Fruit fly (Drosophila melanogaster) whole organism, embryonic: ENCODE results near the gene Klp67A.

Experiments
- Atf3 ChIP-seq: fragments of 200-800 bp; sonication (Bioruptor generic); optimal IDR thresholded peaks from 3 replicates; lab custom pipeline; 2016; ENCODE audit warnings: missing biosample characterization, missing genetic modification characterization
- Atf6 ChIP-seq: fragments of 200-800 bp; sonication (Bioruptor generic); IDR thresholded peaks from 2 replicates; pipeline ENCODE4 v1.3.6; 2022; ENCODE audit warnings: missing biosample characterization, missing genetic modification characterization
- B-H2 ChIP-seq: fragments of 200-800 bp; sonication (Bioruptor generic); optimal IDR thresholded peaks from 2 replicates; lab custom pipeline; 2018; ENCODE audit warnings: missing biosample characterization, mild to moderate bottlenecking, missing genetic modification characterization
- CG10147 ChIP-seq: fragments of 200-800 bp; sonication (Bioruptor generic); optimal IDR thresholded peaks from 2 replicates; lab custom pipeline; 2019; ENCODE audit warnings: missing biosample characterization, mild to moderate bottlenecking, missing genetic modification characterization, moderate library complexity
- CG10274 ChIP-seq: fragments of 200-800 bp; sonication (Bioruptor generic); optimal IDR thresholded peaks from 3 replicates; lab custom pipeline; 2017; ENCODE audit warnings: missing biosample characterization, mild to moderate bottlenecking, missing genetic modification characterization
- CG10321 ChIP-seq: fragments of 200-800 bp; sonication (Bioruptor generic); IDR thresholded peaks from 2 replicates; pipeline ENCODE4 v1.3.6; 2022; ENCODE audit warnings: missing biosample characterization, missing genetic modification characterization
- CG11093 ChIP-seq: fragments of 200-800 bp; sonication (Bioruptor generic); IDR thresholded peaks from 3 replicates; pipeline ENCODE4 v1.3.6; 2022; ENCODE audit warnings: missing biosample characterization, missing genetic modification characterization
- CG11398 ChIP-seq: fragments of 200-800 bp; sonication (Bioruptor generic); optimal IDR thresholded peaks from 2 replicates; lab custom pipeline; 2016; ENCODE audit warnings: missing biosample characterization, missing genetic modification characterization
- CG12071 ChIP-seq: fragments of 200-800 bp; sonication (Bioruptor generic); optimal IDR thresholded peaks from 3 replicates; lab custom pipeline; 2018; ENCODE audit warnings: missing biosample characterization, mild to moderate bottlenecking, missing genetic modification characterization
- CG12744 ChIP-seq: fragments of 200-800 bp; sonication (Bioruptor generic); optimal IDR thresholded peaks from 2 replicates; lab custom pipeline; 2016; ENCODE audit warnings: missing biosample characterization, missing genetic modification characterization
- CG14667 ChIP-seq: fragments of 200-800 bp; sonication (Bioruptor generic); IDR thresholded peaks from 2 replicates; pipeline ENCODE4 v1.3.6; 2022; ENCODE audit warnings: missing biosample characterization, missing genetic modification characterization
- CG15601 ChIP-seq: fragments of 200-800 bp; sonication (Bioruptor generic); optimal IDR thresholded peaks from 3 replicates; lab custom pipeline; 2019; ENCODE audit warnings: missing biosample characterization, mild to moderate bottlenecking, missing genetic modification characterization, moderate library complexity
- CG18619 ChIP-seq: fragments of 200-800 bp; sonication (Bioruptor generic); optimal IDR thresholded peaks from 3 replicates; lab custom pipeline; 2017; ENCODE audit warnings: missing biosample characterization, mild to moderate bottlenecking, missing genetic modification characterization
- CG2889 ChIP-seq: fragments of 200-800 bp; sonication (Bioruptor generic); IDR thresholded peaks from 3 replicates; pipeline ENCODE4 v1.3.6; 2022; ENCODE audit warnings: missing biosample characterization, missing genetic modification characterization
- CG32532 ChIP-seq: fragments of 200-800 bp; sonication (Bioruptor generic); IDR thresholded peaks from 2 replicates; pipeline ENCODE4 v1.3.6; 2022; ENCODE audit warnings: missing biosample characterization, missing genetic modification characterization
- CG3407 ChIP-seq: fragments of 200-800 bp; sonication (Bioruptor generic); optimal IDR thresholded peaks from 2 replicates; lab custom pipeline; 2018; ENCODE audit warnings: missing biosample characterization, mild to moderate bottlenecking, missing genetic modification characterization
- CG34224 ChIP-seq: fragments of 200-800 bp; sonication (Bioruptor generic); IDR thresholded peaks from 3 replicates; pipeline ENCODE4 v1.3.6; 2022; ENCODE audit warnings: missing biosample characterization, missing genetic modification characterization; ENCODE audit not compliant: partially characterized antibody
- CG3838 ChIP-seq: fragments of 200-800 bp; sonication (Bioruptor generic); optimal IDR thresholded peaks from 3 replicates; lab custom pipeline; 2016; ENCODE audit warnings: missing biosample characterization, missing genetic modification characterization
- CG4360 ChIP-seq: fragments of 200-800 bp; sonication (Bioruptor generic); IDR thresholded peaks from 2 replicates; pipeline ENCODE4 v1.3.6; 2022; ENCODE audit warnings: missing biosample characterization, missing genetic modification characterization
- CG6813 ChIP-seq: fragments of 200-800 bp; sonication (Bioruptor generic); optimal IDR thresholded peaks from 2 replicates; lab custom pipeline; 2017; ENCODE audit warnings: missing biosample characterization, missing genetic modification characterization, mild to moderate bottlenecking, moderate library complexity, missing genetic modification reagents
- CG7928 ChIP-seq: fragments of 200-800 bp; sonication (Bioruptor generic); optimal IDR thresholded peaks from 2 replicates; lab custom pipeline; 2017; ENCODE audit warnings: missing biosample characterization, mild to moderate bottlenecking, missing genetic modification characterization
- CG8924 ChIP-seq: fragments of 200-800 bp; optimal IDR thresholded peaks from 3 replicates; lab custom pipeline; 2019; ENCODE audit warnings: missing biosample characterization, mild to moderate bottlenecking, missing genetic modification characterization, moderate library complexity
- CG9437 ChIP-seq: fragments of 200-800 bp; sonication (Bioruptor generic); optimal IDR thresholded peaks from 2 replicates; lab custom pipeline; 2018; ENCODE audit warnings: missing biosample characterization, mild to moderate bottlenecking, missing genetic modification characterization
- GATAe ChIP-seq: fragments of 200-800 bp; sonication (Bioruptor generic); conservative IDR thresholded peaks from 2 replicates; pipeline ENCODE4 v1.3.6; 2022; ENCODE audit warnings: missing biosample characterization, missing genetic modification characterization
- Gug ChIP-seq: fragments of 200-800 bp; sonication (Bioruptor generic); IDR thresholded peaks from 4 replicates; pipeline ENCODE4 v1.3.6; 2022; ENCODE audit warnings: missing biosample characterization, missing genetic modification characterization
- HmgZ ChIP-seq: fragments of 200-800 bp; sonication (Bioruptor generic); optimal IDR thresholded peaks from 2 replicates; lab custom pipeline; 2018; ENCODE audit warnings: missing biosample characterization, mild to moderate bottlenecking, missing genetic modification characterization
- Hmr ChIP-seq: fragments of 200-800 bp; sonication (Bioruptor generic); optimal IDR thresholded peaks from 3 replicates; lab custom pipeline; 2017; ENCODE audit warnings: mild to moderate bottlenecking, missing biosample characterization, missing genetic modification reagents, missing genetic modification characterization
- Hmx ChIP-seq: fragments of 200-800 bp; sonication (Bioruptor generic); optimal IDR thresholded peaks from 2 replicates; lab custom pipeline; 2016; ENCODE audit warnings: missing biosample characterization, missing genetic modification characterization
- Hsf ChIP-seq: fragments of 200-800 bp; sonication (Bioruptor generic); optimal IDR thresholded peaks from 3 replicates; lab custom pipeline; 2016; ENCODE audit warnings: missing biosample characterization, missing genetic modification characterization
- Mad ChIP-seq: fragments of 200-800 bp; sonication (Bioruptor generic); optimal IDR thresholded peaks from 2 replicates; lab custom pipeline; 2016; ENCODE audit warnings: missing biosample characterization, missing genetic modification characterization
- NK7.1 ChIP-seq: fragments of 200-800 bp; sonication (Bioruptor generic); optimal IDR thresholded peaks from 3 replicates; lab custom pipeline; 2016; ENCODE audit warnings: missing biosample characterization, missing genetic modification characterization
- Nf-YB ChIP-seq: fragments of 200-800 bp; sonication (Bioruptor generic); optimal IDR thresholded peaks from 3 replicates; lab custom pipeline; 2019; ENCODE audit warnings: missing biosample characterization, mild to moderate bottlenecking, missing genetic modification characterization, moderate library complexity
- Opbp ChIP-seq: fragments of 200-800 bp; sonication (Bioruptor generic); IDR thresholded peaks from 3 replicates; pipeline ENCODE4 v1.3.6; 2022; ENCODE audit warnings: missing biosample characterization, missing genetic modification characterization; ENCODE audit not compliant: partially characterized antibody
- Poxn ChIP-seq: fragments of 200-800 bp; sonication (Bioruptor generic); IDR thresholded peaks from 2 replicates; pipeline ENCODE4 v1.3.6; 2022; ENCODE audit warnings: missing biosample characterization, missing genetic modification characterization
- Trl ChIP-seq, 3 experiments: fragments of >200 bp in 2 of 3; fragments of 200-800 bp in 1 of 3; sonication (Bioruptor generic) in 1 of 3; optimal IDR thresholded peaks; 2 replicates in 1 of 3; 3 replicates in 2 of 3; lab custom pipeline; 2016 to 2017; ENCODE audit warnings: missing biosample characterization in 1 of 3, missing genetic modification characterization in 1 of 3
- chinmo ChIP-seq: fragments of 200-800 bp; sonication (Bioruptor generic); IDR thresholded peaks from 4 replicates; pipeline ENCODE4 v1.3.6; 2022; ENCODE audit warnings: missing biosample characterization, missing genetic modification characterization; ENCODE audit not compliant: partially characterized antibody
- crp ChIP-seq, 2 experiments: fragments of 200-800 bp; sonication (Bioruptor generic); optimal IDR thresholded peaks; 2 replicates in 1 of 2; 3 replicates in 1 of 2; lab custom pipeline; 2017; ENCODE audit warnings: missing biosample characterization in 2 of 2, missing genetic modification characterization in 2 of 2, mild to moderate bottlenecking in 1 of 2, moderate library complexity in 1 of 2
- eve ChIP-seq, 2 experiments: fragments of >200 bp; optimal IDR thresholded peaks; 2 replicates each; lab custom pipeline; 2017; ENCODE audit warnings: missing biosample characterization in 2 of 2, missing genetic modification characterization in 2 of 2
- ind ChIP-seq: fragments of 200-800 bp; sonication (Bioruptor generic); optimal IDR thresholded peaks from 3 replicates; lab custom pipeline; 2016; ENCODE audit warnings: missing biosample characterization, missing genetic modification characterization
- klu ChIP-seq: fragments of 200-800 bp; sonication (Bioruptor generic); IDR thresholded peaks from 2 replicates; pipeline ENCODE4 v1.3.6; 2022; ENCODE audit warnings: missing biosample characterization, missing genetic modification characterization
- mld ChIP-seq: fragments of 200-800 bp; sonication (Bioruptor generic); IDR thresholded peaks from 3 replicates; pipeline ENCODE4 v1.3.6; 2022; ENCODE audit warnings: missing biosample characterization, missing genetic modification characterization; ENCODE audit not compliant: partially characterized antibody
- p53 ChIP-seq: fragments of 200-800 bp; sonication (Bioruptor generic); optimal IDR thresholded peaks from 2 replicates; lab custom pipeline; 2016; ENCODE audit warnings: missing biosample characterization, missing genetic modification characterization
- pb ChIP-seq: fragments of 200-800 bp; sonication (Bioruptor generic); optimal IDR thresholded peaks from 3 replicates; lab custom pipeline; 2016; ENCODE audit warnings: missing biosample characterization, missing genetic modification characterization
- pita ChIP-seq: fragments of 200-800 bp; sonication (Bioruptor generic); optimal IDR thresholded peaks from 2 replicates; lab custom pipeline; 2017; ENCODE audit warnings: missing biosample characterization, mild to moderate bottlenecking, missing genetic modification characterization
- psq ChIP-seq: fragments of 200-800 bp; sonication (Bioruptor generic); optimal IDR thresholded peaks from 2 replicates; lab custom pipeline; 2017; ENCODE audit warnings: missing biosample characterization, missing genetic modification characterization
- ro ChIP-seq: fragments of 200-800 bp; sonication (Bioruptor generic); IDR thresholded peaks from 2 replicates; pipeline ENCODE4 v1.3.6; 2022; ENCODE audit warnings: missing biosample characterization, missing genetic modification characterization
- shn ChIP-seq: fragments of 200-800 bp; sonication (Bioruptor generic); optimal IDR thresholded peaks from 3 replicates; lab custom pipeline; 2016; ENCODE audit warnings: missing biosample characterization, missing genetic modification characterization
- sna ChIP-seq: fragments of 200-800 bp; sonication (Bioruptor generic); IDR thresholded peaks from 2 replicates; pipeline ENCODE4 v1.3.6; 2022; ENCODE audit warnings: missing biosample characterization, missing genetic modification characterization; ENCODE audit not compliant: partially characterized antibody
- unpg ChIP-seq: fragments of 200-800 bp; sonication (Bioruptor generic); optimal IDR thresholded peaks from 3 replicates; lab custom pipeline; 2018; ENCODE audit warnings: missing biosample characterization, mild to moderate bottlenecking, missing genetic modification characterization, moderate library complexity

Klp67A gene

DNA sequence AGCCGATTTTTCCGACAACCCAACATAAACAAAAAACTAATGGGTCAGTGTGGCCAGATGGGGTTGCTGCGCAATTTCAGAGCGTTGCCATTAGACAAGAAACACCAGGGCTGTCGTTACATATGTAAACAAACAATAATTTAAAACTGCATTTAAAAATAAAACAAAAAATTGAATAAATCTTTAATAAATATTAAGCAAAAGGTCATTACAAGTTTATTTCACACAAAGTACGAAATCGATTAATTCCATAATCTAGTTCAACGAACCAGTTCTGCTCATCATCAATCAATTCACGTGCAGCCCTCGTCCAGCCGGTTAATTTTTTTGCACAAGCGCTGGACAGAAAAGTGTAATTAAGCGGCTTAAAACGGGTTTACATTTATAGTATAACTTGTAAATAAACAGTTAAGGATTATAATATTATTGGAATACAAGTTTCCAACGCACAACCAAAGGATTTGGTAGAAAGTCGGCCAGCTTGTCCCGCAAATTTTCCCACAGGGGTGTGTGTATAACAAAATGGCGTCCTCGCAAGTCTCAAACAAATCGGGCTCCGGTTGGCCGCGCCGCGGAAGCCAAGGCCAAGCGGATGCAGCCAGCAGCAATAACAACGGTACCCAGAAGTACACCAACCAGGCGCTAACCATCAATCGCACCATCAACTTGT lies 44.0 kb upstream of the Klp67A start, which contains the start of the genes CG4022 and Cpsf5 (continued):
- peak; percentile 91 for TF ChIP-seq HmgZ (tag; lab: Kevin White, UChicago)
- TF ChIP-seq CG3838 (GFP tag; lab: Kevin White, UChicago), result peak; percentile 74
- TF ChIP-seq CG12744, result peak; percentile 62
- peak; percentile 91 for TF ChIP-seq CG32532 (GFP tag; lab: Robert Waterston, UW)
- TF ChIP-seq Hmr, result peak; percentile 85
- TF ChIP-seq Hmx (GFP tag; lab: Kevin White, UChicago), result peak; percentile 44
- TF ChIP-seq ro (GFP tag; lab: Robert Waterston, UW), result no peak
- TF ChIP-seq crp (GFP tag; optimal IDR thresholded peaks at IDR 0.05; lab: Kevin White, UChicago), result peak in 1 of 2 experiments; percentile 53
- no peak for TF ChIP-seq NK7.1 (GFP tag; lab: Kevin White, UChicago)
- peak; percentile 71 for TF ChIP-seq CG10147
- TF ChIP-seq Trl (optimal IDR thresholded peaks at IDR 0.05; lab: Kevin White, UChicago), result no peak
- TF ChIP-seq Trl (GFP tag; optimal IDR thresholded peaks at IDR 0.05; lab: Kevin White, UChicago), result peak; percentile 57
- TF ChIP-seq CG3407, result peak; percentile 68
- peak; percentile 70 for TF ChIP-seq Nf-YB (GFP tag; lab: Kevin White, UChicago)
- TF ChIP-seq p53 (GFP tag; lab: Kevin White, UChicago), result no peak
- TF ChIP-seq pita (GFP tag; lab: Kevin White, UChicago), result no peak
- TF ChIP-seq Gug (GFP tag; lab: Robert Waterston, UW), result peak; percentile 58; the same call in 3 of the 4 replicates
- TF ChIP-seq CG10274 (GFP tag; lab: Kevin White, UChicago), result no peak
- peak; percentile 40; the same call in 1 of the 2 replicates for TF ChIP-seq CG10321
- peak; percentile 75 for TF ChIP-seq ind (GFP tag; lab: Kevin White, UChicago)
- no peak for TF ChIP-seq sna (GFP tag; lab: Robert Waterston, UW)
- peak; percentile 36 for TF ChIP-seq Atf3
- no peak for TF ChIP-seq CG34224 (GFP tag; lab: Robert Waterston, UW)
- TF ChIP-seq unpg (GFP tag; lab: Kevin White, UChicago), result peak; percentile 87
- TF ChIP-seq Hsf (GFP tag; lab: Kevin White, UChicago), result peak; percentile 85
- TF ChIP-seq CG18619 (GFP tag; lab: Kevin White, UChicago), result peak; percentile 80
- TF ChIP-seq B-H2 (GFP tag; lab: Kevin White, UChicago), result peak; percentile 89
- TF ChIP-seq psq (GFP tag; lab: Kevin White, UChicago), result no peak
- no peak for TF ChIP-seq CG11398
- peak; percentile 86 for TF ChIP-seq CG15601 (tag; lab: Kevin White, UChicago)
- TF ChIP-seq mld (GFP tag; lab: Robert Waterston, UW), result no peak
- peak; percentile 77 for TF ChIP-seq klu (GFP tag; lab: Robert Waterston, UW)
- TF ChIP-seq CG2889 (GFP tag; lab: Robert Waterston, UW), result peak; percentile 77
- peak; percentile 56; the same call in 1 of the 2 replicates for TF ChIP-seq Poxn (GFP tag; lab: Robert Waterston, UW)
- peak; percentile 60 for TF ChIP-seq CG9437
- no peak for TF ChIP-seq CG4360
- TF ChIP-seq Atf6 (GFP tag; lab: Robert Waterston, UW), result peak; percentile 85
- peak; percentile 31 for TF ChIP-seq pb
- TF ChIP-seq Mad (GFP tag; lab: Kevin White, UChicago), result peak; percentile 85
- TF ChIP-seq Opbp (GFP tag; lab: Robert Waterston, UW), result no peak
- peak; percentile 76; the same call in 2 of the 3 replicates for TF ChIP-seq CG11093 (GFP tag; lab: Robert Waterston, UW)
- TF ChIP-seq eve (GFP tag; optimal IDR thresholded peaks at IDR 0.05; lab: Kevin White, UChicago), result no peak
- TF ChIP-seq shn, result peak; percentile 44
- peak; percentile 90 for TF ChIP-seq CG8924 (tag; lab: Kevin White, UChicago)
- peak; percentile 98 for TF ChIP-seq CG7928 (GFP tag; lab: Kevin White, UChicago)
- 0 out of 4 replicates have a peak, but pooled peaks have one; percentile 26 for TF ChIP-seq chinmo (GFP tag; lab: Robert Waterston, UW)
- TF ChIP-seq CG14667 (GFP tag; lab: Robert Waterston, UW), result peak; percentile 68
- no peak for TF ChIP-seq GATAe (GFP tag; lab: Robert Waterston, UW)
- no peak for TF ChIP-seq CG6813 (GFP tag; lab: Kevin White, UChicago)
- TF ChIP-seq CG12071, result peak; percentile 27
